Worm (Caenorhabditis elegans) whole organism, L1 larva: ENCODE data around the gene K09A11.1.

Experiments
- F16B12.6 ChIP-seq: fragments of 150-350 bp; optimal IDR thresholded peaks from 2 replicates; lab custom pipeline; 2014; ENCODE audit warnings: missing biosample characterization, missing genetic modification characterization
- aha-1 ChIP-seq: fragments of 150-350 bp; optimal IDR thresholded peaks from 2 replicates; lab custom pipeline; 2014; ENCODE audit warnings: missing biosample characterization, missing genetic modification characterization
- alr-1 ChIP-seq: fragments of 200-800 bp; sonication (Bioruptor generic); optimal IDR thresholded peaks from 2 replicates; lab custom pipeline; 2018; ENCODE audit warnings: borderline replicate concordance, mild to moderate bottlenecking, missing genetic modification characterization, missing compliant biosample characterization
- aly-2 ChIP-seq: fragments of 150-350 bp; optimal IDR thresholded peaks from 2 replicates; lab custom pipeline; 2014; ENCODE audit warnings: missing biosample characterization, missing genetic modification characterization
- ama-1 ChIP-seq: fragments of 150-350 bp; optimal IDR thresholded peaks from 2 replicates; lab custom pipeline; 2014
- blmp-1 ChIP-seq: fragments of 150-350 bp; optimal IDR thresholded peaks from 2 replicates; lab custom pipeline; 2014; ENCODE audit warnings: missing biosample characterization, missing genetic modification characterization
- ceh-8 ChIP-seq: fragments of 200-800 bp; sonication (Bioruptor generic); optimal IDR thresholded peaks from 2 replicates; lab custom pipeline; 2018; ENCODE audit warnings: mild to moderate bottlenecking, missing genetic modification characterization, moderate library complexity, missing compliant biosample characterization
- ceh-88 ChIP-seq: fragments of 200-800 bp; sonication (Bioruptor generic); IDR thresholded peaks from 2 replicates; pipeline ENCODE4 v1.3.6; 2022; ENCODE audit warnings: missing genetic modification characterization, missing compliant biosample characterization
- ces-1 ChIP-seq: fragments of 150-350 bp; optimal IDR thresholded peaks from 2 replicates; lab custom pipeline; 2014; ENCODE audit warnings: missing biosample characterization, missing genetic modification reagents, missing genetic modification characterization
- dpl-1 ChIP-seq, 3 experiments: fragments of 150-350 bp in 2 of 3; sonication (generic microtip) in 1 of 3; optimal IDR thresholded peaks; 2 replicates each; lab custom pipeline; 2014 to 2017; ENCODE audit warnings: missing biosample characterization in 3 of 3, missing genetic modification characterization in 3 of 3, missing genetic modification reagents in 3 of 3
- efl-1 ChIP-seq, 4 experiments: fragments of 150-350 bp; optimal IDR thresholded peaks in 3 of 4; peaks in 1 of 4; 1 replicate in 1 of 4; 2 replicates in 3 of 4; lab custom pipeline; 2014; ENCODE audit warnings: missing biosample characterization in 2 of 4, missing genetic modification characterization in 2 of 4, missing genetic modification reagents in 2 of 4
- elt-2 ChIP-seq: sonication (generic microtip); optimal IDR thresholded peaks from 2 replicates; lab custom pipeline; 2016; ENCODE audit warnings: missing genetic modification characterization, mild to moderate bottlenecking, inconsistent platforms, missing compliant biosample characterization, missing genetic modification reagents
- elt-3 ChIP-seq, 6 experiments: fragments of 150-350 bp in 1 of 6; sonication (generic microtip); optimal IDR thresholded peaks; 2 replicates each; lab custom pipeline; 2017 to 2018; ENCODE audit warnings: missing biosample characterization in 6 of 6, missing genetic modification characterization in 6 of 6, inconsistent platforms in 1 of 6
- hlh-17 ChIP-seq: fragments of 200-800 bp; sonication (Bioruptor generic); optimal IDR thresholded peaks from 2 replicates; lab custom pipeline; 2018; ENCODE audit warnings: missing genetic modification characterization, mild to moderate bottlenecking, missing compliant biosample characterization, moderate library complexity, borderline replicate concordance
- irx-1 ChIP-seq: sonication (generic microtip); optimal IDR thresholded peaks from 2 replicates; lab custom pipeline; 2016; ENCODE audit warnings: missing genetic modification characterization, missing compliant biosample characterization
- lin-14 ChIP-seq: fragments of 200-800 bp; sonication (Bioruptor generic); optimal IDR thresholded peaks from 2 replicates; lab custom pipeline; 2018; ENCODE audit warnings: mild to moderate bottlenecking, missing genetic modification characterization, moderate library complexity, missing compliant biosample characterization
- lin-35 ChIP-seq, 2 experiments: fragments of 150-350 bp; optimal IDR thresholded peaks; 2 replicates each; lab custom pipeline; 2014; ENCODE audit warnings: missing biosample characterization in 2 of 2, missing genetic modification characterization in 2 of 2, missing genetic modification reagents in 2 of 2
- lir-3 ChIP-seq: sonication (generic microtip); optimal IDR thresholded peaks from 2 replicates; lab custom pipeline; 2016; ENCODE audit warnings: mild to moderate bottlenecking, missing genetic modification characterization, moderate library complexity, missing compliant biosample characterization; ENCODE audit not compliant: poor library complexity
- mef-2 ChIP-seq: fragments of 150-350 bp; optimal IDR thresholded peaks from 2 replicates; lab custom pipeline; 2014; ENCODE audit warnings: missing biosample characterization, missing genetic modification characterization
- nhr-12 ChIP-seq: sonication (generic microtip); optimal IDR thresholded peaks from 2 replicates; lab custom pipeline; 2017; ENCODE audit warnings: missing biosample characterization, missing genetic modification characterization
- nhr-19 ChIP-seq: fragments of 200-800 bp; sonication (Bioruptor generic); conservative IDR thresholded peaks from 2 replicates; pipeline ENCODE4 v1.3.6; 2022; ENCODE audit warnings: missing genetic modification characterization, missing compliant biosample characterization
- nhr-85 ChIP-seq: sonication (generic microtip); peaks from one replicate; lab custom pipeline; 2016; ENCODE audit warnings: missing genetic modification characterization, inconsistent platforms, missing compliant biosample characterization
- pax-3 ChIP-seq: fragments of 200-800 bp; sonication (Bioruptor generic); optimal IDR thresholded peaks from 2 replicates; lab custom pipeline; 2018; ENCODE audit warnings: mild to moderate bottlenecking, missing genetic modification characterization, moderate library complexity, missing compliant biosample characterization
- rnt-1 ChIP-seq: sonication (generic microtip); optimal IDR thresholded peaks from 2 replicates; lab custom pipeline; 2016; ENCODE audit warnings: mild to moderate bottlenecking, missing genetic modification characterization, moderate library complexity, missing compliant biosample characterization
- snu-23 ChIP-seq: sonication (generic microtip); optimal IDR thresholded peaks from 2 replicates; lab custom pipeline; 2016; ENCODE audit warnings: missing genetic modification characterization, missing compliant biosample characterization
- sup-37 ChIP-seq: fragments of 200-800 bp; sonication (Bioruptor generic); optimal IDR thresholded peaks from 2 replicates; lab custom pipeline; 2018; ENCODE audit warnings: mild to moderate bottlenecking, missing genetic modification characterization, missing compliant biosample characterization
- swsn-7 ChIP-seq: sonication (generic microtip); optimal IDR thresholded peaks from 2 replicates; lab custom pipeline; 2016; ENCODE audit warnings: missing genetic modification characterization, missing compliant biosample characterization
- tlp-1 ChIP-seq: fragments of 150-350 bp; optimal IDR thresholded peaks from 2 replicates; lab custom pipeline; 2014; ENCODE audit warnings: missing biosample characterization, missing genetic modification characterization
- unc-30 ChIP-seq: sonication (generic microtip); optimal IDR thresholded peaks from 2 replicates; lab custom pipeline; 2017; ENCODE audit warnings: missing biosample characterization, missing genetic modification characterization
- unc-62 ChIP-seq: fragments of 150-350 bp; optimal IDR thresholded peaks from 2 replicates; lab custom pipeline; 2014; ENCODE audit warnings: missing biosample characterization, missing genetic modification reagents, missing genetic modification characterization
- unc-98 ChIP-seq: fragments of 200-800 bp; sonication (Bioruptor generic); IDR thresholded peaks from 2 replicates; pipeline ENCODE4 v1.3.6; 2022; ENCODE audit warnings: missing genetic modification characterization, missing compliant biosample characterization
- zip-4 ChIP-seq: fragments of 200-800 bp; sonication (Bioruptor generic); optimal IDR thresholded peaks from 2 replicates; lab custom pipeline; 2018; ENCODE audit warnings: mild to moderate bottlenecking, missing genetic modification characterization, moderate library complexity, missing compliant biosample characterization
- ztf-4 ChIP-seq: fragments of 150-350 bp; optimal IDR thresholded peaks from 2 replicates; lab custom pipeline; 2014; ENCODE audit warnings: missing biosample characterization, missing genetic modification characterization

The K09A11.1 gene

DNA sequence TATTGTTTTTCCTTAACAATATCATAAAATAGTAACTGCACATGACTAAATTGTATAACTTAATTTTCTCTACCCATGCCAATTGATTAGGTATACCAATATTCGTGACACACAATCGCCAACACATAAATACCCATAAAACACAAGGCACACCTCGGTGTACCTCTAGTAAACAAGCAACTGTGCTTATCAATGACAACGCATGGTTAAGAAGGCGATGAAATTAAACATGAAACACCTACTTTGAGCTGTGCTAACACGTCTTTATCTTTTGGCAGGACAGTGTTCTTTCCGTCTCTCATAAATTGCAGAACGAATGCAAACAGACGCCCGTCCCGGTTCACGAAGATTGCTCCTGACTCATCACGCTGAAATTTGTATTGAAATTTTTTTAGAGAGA lies 48.5 kb downstream of the K09A11.1 start (continued):
- TF ChIP-seq ceh-8 (no peak), F16B12.6 (no peak), ama-1 (lab: Kevin White, UChicago) (no peak), ces-1 (GFP tag; lab: Kevin White, UChicago) (no peak), dpl-1 (GFP tag; optimal IDR thresholded peaks at IDR 0.05; lab: Kevin White, UChicago) (no peak), aha-1 (tag; lab: Kevin White, UChicago) (no peak), irx-1 (tag; lab: Kevin White, UChicago) (no peak), lin-14 (GFP tag; lab: Kevin White, UChicago) (peak; percentile 22), lir-3 (tag; lab: Kevin White, UChicago) (no peak), nhr-85 (tag; lab: Kevin White, UChicago) (no peak), hlh-17 (GFP tag; lab: Kevin White, UChicago) (no peak), blmp-1 (tag; lab: Kevin White, UChicago) (no peak), zip-4 (GFP tag; lab: Kevin White, UChicago) (no peak), pax-3 (no peak), lin-35 (GFP tag; optimal IDR thresholded peaks at IDR 0.05; lab: Kevin White, UChicago) (peak in 1 of 2 experiments; percentile 60), snu-23 (no peak), rnt-1 (no peak), nhr-19 (GFP tag; lab: Robert Waterston, UW) (no peak), mef-2 (tag; lab: Kevin White, UChicago) (no peak), ceh-88 (GFP tag; lab: Robert Waterston, UW) (no peak), sup-37 (GFP tag; lab: Kevin White, UChicago) (no peak), unc-62 (GFP tag; lab: Kevin White, UChicago) (no peak), alr-1 (tag; lab: Kevin White, UChicago) (no peak), elt-3 (tag; optimal IDR thresholded peaks at IDR 0.05; lab: Kevin White, UChicago) (no peak), tlp-1 (tag; lab: Kevin White, UChicago) (no peak), swsn-7 (no peak), unc-98 (GFP tag; lab: Robert Waterston, UW) (no peak), aly-2 (tag; lab: Kevin White, UChicago) (no peak), nhr-12 (tag; lab: Kevin White, UChicago) (no peak), ztf-4 (tag; lab: Kevin White, UChicago) (no peak)

DNA sequence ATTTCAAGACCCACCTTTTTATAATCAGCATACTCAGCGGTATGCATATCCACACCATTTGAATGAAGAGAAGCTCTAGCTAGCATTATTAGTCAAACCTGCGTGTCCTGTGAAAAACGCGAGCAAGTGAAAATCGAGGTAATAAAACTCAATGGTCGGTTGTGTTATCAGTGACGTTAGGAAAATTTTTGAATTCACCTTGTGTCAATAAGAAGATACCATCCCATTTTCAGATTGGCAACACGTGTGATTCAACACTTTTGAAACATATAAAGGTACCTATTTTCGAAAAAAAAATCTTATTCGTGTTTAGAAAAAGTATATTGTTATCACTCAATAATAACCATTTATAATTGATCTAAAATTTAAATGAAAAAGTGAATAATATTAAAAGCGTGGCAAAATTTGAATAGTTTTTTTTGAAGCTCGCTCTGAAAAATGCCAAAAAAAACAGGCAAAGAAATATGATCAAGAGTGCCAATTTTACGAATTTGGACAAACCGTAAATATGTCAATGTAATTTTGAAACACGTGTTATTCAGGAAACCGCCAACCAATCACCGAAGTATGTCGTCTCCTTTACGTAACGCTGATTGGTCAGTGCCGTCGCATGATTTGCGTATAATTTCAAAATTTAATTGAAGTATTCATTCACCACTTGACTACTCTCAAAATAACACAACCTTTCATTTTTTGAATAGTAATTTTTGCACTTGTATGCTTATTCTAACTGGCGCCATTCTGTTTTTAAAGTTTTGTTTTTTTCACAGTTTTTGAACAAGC lies 49.5 kb downstream of the K09A11.1 start, which contains the start of gene F46G10.1:
TSS of gene F46G10.1 (minus strand) at position 115 of the 783 bp plus-strand sequence.
- TF ChIP-seq elt-2: peak; percentile 55
- peak in 1 of 2 experiments; percentile 22 for TF ChIP-seq lin-35 (GFP tag; optimal IDR thresholded peaks at IDR 0.05; lab: Kevin White, UChicago)
- no peak for TF ChIP-seq unc-30 (tag; lab: Kevin White, UChicago)
- no peak for TF ChIP-seq efl-1 (optimal IDR thresholded peaks at IDR 0.05; lab: Kevin White, UChicago)
- peak in 1 of 2 experiments; percentile 90 for TF ChIP-seq efl-1 (GFP tag; optimal IDR thresholded peaks at IDR 0.05 in 1 of 2; lab: Kevin White, UChicago)
